Worm (Caenorhabditis elegans) whole organism, L4/young adult: ENCODE data around the gene clr-1.

Experiments
- W03F9.2 ChIP-seq: fragments of 150-350 bp; optimal IDR thresholded peaks from 2 replicates; lab custom pipeline; 2014; ENCODE audit warnings: missing biosample characterization, missing genetic modification characterization
- dao-5 ChIP-seq: sonication (generic microtip); optimal IDR thresholded peaks from 2 replicates; lab custom pipeline; 2016; ENCODE audit warnings: missing genotype, missing genetic modification characterization, moderate library complexity, missing compliant biosample characterization
- him-1 ChIP-seq: sonication (generic microtip); optimal IDR thresholded peaks from 2 replicates; lab custom pipeline; 2016; ENCODE audit warnings: missing genotype, missing genetic modification reagents, missing genetic modification characterization, missing compliant biosample characterization

- TF ChIP-seq him-1 (tag; lab: Kevin White, UChicago) (no peak), W03F9.2 (tag; lab: Kevin White, UChicago) (no peak), dao-5 (tag; lab: Kevin White, UChicago) (no peak)
These were observed 21.7 kb downstream of the clr-1 start, which contains the start of gene nep-5 for ce11 chrII:5487844-5488243.
